Fruit fly (Drosophila melanogaster): ENCODE measurements around the gene CG5676.
A peak's percentile ranks its signal among the peaks of the same experiment; 100 is the strongest.

CG5676 gene

DNA sequence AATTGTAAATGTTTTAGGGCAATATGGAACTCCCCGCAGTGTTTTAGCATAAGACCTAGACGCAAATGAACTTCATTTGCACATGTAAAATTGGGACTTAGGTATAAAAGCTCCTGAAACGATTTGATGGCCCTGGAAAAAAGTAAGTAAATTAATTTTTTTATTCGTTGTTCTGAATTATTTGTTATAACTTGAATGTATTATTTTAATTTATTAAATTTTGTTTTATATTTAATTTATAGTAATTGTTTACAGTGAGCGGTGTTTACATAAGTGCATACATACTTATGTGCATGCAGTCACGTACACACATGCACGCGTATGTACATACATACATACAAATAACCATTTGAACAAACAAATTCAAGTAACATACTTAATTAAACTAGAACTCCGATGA is 20.7 kb upstream of the CG5676 start (continued):
- no peak for TF ChIP-seq pho (GFP tag; optimal IDR thresholded peaks at IDR 0.05)
- no peak for TF ChIP-seq Mad (GFP tag; optimal IDR thresholded peaks at IDR 0.05)
- no peak for TF ChIP-seq Abd-B (GFP tag; optimal IDR thresholded peaks at IDR 0.05)
- TF ChIP-seq Ets97D (GFP tag; optimal IDR thresholded peaks at IDR 0.05), result no peak
- TF ChIP-seq CG2202 (tag; optimal IDR thresholded peaks at IDR 0.05), result no peak
- TF ChIP-seq CG1603 (tag; optimal IDR thresholded peaks at IDR 0.05), result no peak
- no peak for TF ChIP-seq Mes4 (GFP tag; optimal IDR thresholded peaks at IDR 0.05)
- TF ChIP-seq TFAM (GFP tag; optimal IDR thresholded peaks at IDR 0.05), result no peak
- TF ChIP-seq CG9817 (tag; optimal IDR thresholded peaks at IDR 0.05), result no peak
- TF ChIP-seq BtbVII (GFP tag; optimal IDR thresholded peaks at IDR 0.05), result no peak
- no peak for TF ChIP-seq Hsf (GFP tag; optimal IDR thresholded peaks at IDR 0.05)
- TF ChIP-seq CG10654 (GFP tag; optimal IDR thresholded peaks at IDR 0.05), result no peak
- no peak for TF ChIP-seq Hey (tag; optimal IDR thresholded peaks at IDR 0.05)
- TF ChIP-seq CG18599 (GFP tag; optimal IDR thresholded peaks at IDR 0.05), result no peak
- TF ChIP-seq esg (GFP tag; conservative IDR thresholded peaks at IDR 0.05), result no peak
- TF ChIP-seq CG6254 (GFP tag; optimal IDR thresholded peaks at IDR 0.05), result peak; percentile 69
- TF ChIP-seq jing (GFP tag; optimal IDR thresholded peaks at IDR 0.05), result no peak
- TF ChIP-seq CG3281 (GFP tag; optimal IDR thresholded peaks at IDR 0.05), result no peak
- no peak for TF ChIP-seq repo (GFP tag; optimal IDR thresholded peaks at IDR 0.05)

DNA sequence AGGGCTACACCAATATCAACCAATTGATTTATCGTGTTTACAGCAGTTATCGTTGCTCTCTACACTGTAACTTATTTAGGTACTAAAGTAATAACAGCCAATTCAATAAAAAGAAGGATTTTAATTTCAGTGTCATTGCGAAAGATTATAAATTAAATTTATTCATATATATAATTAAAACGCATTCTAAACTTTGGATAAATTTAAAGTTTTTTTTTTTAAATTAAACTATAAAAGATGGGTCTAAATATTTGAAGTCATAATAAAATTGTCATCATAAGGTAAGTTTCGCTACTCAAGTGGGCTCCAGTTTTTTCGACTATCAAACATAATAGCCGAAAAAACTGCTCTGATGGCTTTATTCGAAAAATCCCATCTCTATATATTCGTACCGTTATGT is 16.5 kb upstream of the CG5676 start, which contains the start of gene trk:
trk (minus strand) TSS at position 101 of the 400 bp plus-strand sequence.
- no peak for TF ChIP-seq CTCF (GFP tag; optimal IDR thresholded peaks at IDR 0.05)
- no peak for TF ChIP-seq tup (GFP tag; optimal IDR thresholded peaks at IDR 0.05)
- no peak for TF ChIP-seq her (GFP tag; optimal IDR thresholded peaks at IDR 0.05)
- no peak for TF ChIP-seq Ptx1 (GFP tag; IDR thresholded peaks at IDR 0.05)
- no peak for TF ChIP-seq dan (GFP tag; IDR thresholded peaks at IDR 0.05)
- no peak for TF ChIP-seq Mad (GFP tag; optimal IDR thresholded peaks at IDR 0.05)
- no peak for TF ChIP-seq CG9876 (GFP tag; optimal IDR thresholded peaks at IDR 0.05)
- TF ChIP-seq Dfd (GFP tag; optimal IDR thresholded peaks at IDR 0.05), result no peak
- no peak for TF ChIP-seq danr (GFP tag; IDR thresholded peaks at IDR 0.05)
- no peak for TF ChIP-seq ab (GFP tag; optimal IDR thresholded peaks at IDR 0.05)
- no peak for TF ChIP-seq CG18764 (GFP tag; optimal IDR thresholded peaks at IDR 0.05)

DNA sequence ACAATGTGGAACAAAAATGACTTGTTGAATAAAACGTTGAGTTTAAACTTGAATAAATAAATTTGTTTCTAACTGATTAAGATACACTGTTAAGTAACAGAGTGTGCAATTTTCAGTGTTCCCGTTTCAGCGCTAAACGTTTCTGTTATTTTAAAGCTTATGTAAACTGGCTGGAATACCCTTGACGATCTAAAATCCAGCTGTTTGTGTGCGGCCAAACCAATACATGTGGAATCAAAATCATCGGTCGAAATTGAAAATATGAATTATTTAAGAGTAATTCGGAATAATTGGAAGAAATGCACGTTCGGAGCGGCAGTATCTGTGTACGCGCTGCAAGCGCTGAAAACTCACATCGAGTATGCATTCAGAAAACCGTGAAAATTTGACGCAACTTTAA is 14.2 kb upstream of the CG5676 start, which contains the start of gene Mulk:
Mulk (plus strand) TSS at position 198 of the 400 bp plus-strand sequence.
- peak; percentile 90 for TF ChIP-seq CG30020 (tag; optimal IDR thresholded peaks at IDR 0.05)
- TF ChIP-seq pfk (GFP tag; optimal IDR thresholded peaks at IDR 0.05), result peak; percentile 91
- TF ChIP-seq cg (GFP tag; optimal IDR thresholded peaks at IDR 0.05), result peak; percentile 72
- 0 out of 3 replicates have a peak, but pooled peaks have one; percentile 11 for TF ChIP-seq CG34422 (GFP tag; IDR thresholded peaks at IDR 0.05)
- TF ChIP-seq yki (optimal IDR thresholded peaks at IDR 0.05), result no peak
- peak in 1 of 2 experiments; percentile 81 for TF ChIP-seq Pdp1 (GFP tag; optimal IDR thresholded peaks at IDR 0.05)
- TF ChIP-seq Dll (GFP tag; IDR thresholded peaks at IDR 0.05; ENCODE audit: partially characterized antibody), result 0 out of 4 replicates have a peak, but pooled peaks have one; percentile 29
- TF ChIP-seq YL-1 (GFP tag; optimal IDR thresholded peaks at IDR 0.05), result peak; percentile 29
- no peak for TF ChIP-seq CG2875 (GFP tag; optimal IDR thresholded peaks at IDR 0.05)
- TF ChIP-seq dm (GFP tag; optimal IDR thresholded peaks at IDR 0.05), result peak; percentile 19
- no peak for TF ChIP-seq CG14860 (GFP tag; IDR thresholded peaks at IDR 0.05; ENCODE audit: partially characterized antibody)
- peak; percentile 14; the same call in 1 of the 3 replicates for TF ChIP-seq row (GFP tag; IDR thresholded peaks at IDR 0.05)
- TF ChIP-seq MESR4 (GFP tag; optimal IDR thresholded peaks at IDR 0.05), result peak; percentile 23
- TF ChIP-seq wek (GFP tag; optimal IDR thresholded peaks at IDR 0.05), result peak; percentile 98
- TF ChIP-seq pzg (GFP tag; optimal IDR thresholded peaks at IDR 0.05), result peak; percentile 31
- peak; percentile 5 for TF ChIP-seq CG4617 (GFP tag; optimal IDR thresholded peaks at IDR 0.05; ENCODE audit: borderline replicate concordance)
- peak in 1 of 2 experiments; percentile 40 for TF ChIP-seq eve (GFP tag; optimal IDR thresholded peaks at IDR 0.05)
- peak; percentile 36 for TF ChIP-seq stwl (tag; optimal IDR thresholded peaks at IDR 0.05)
- TF ChIP-seq gfzf (GFP tag; optimal IDR thresholded peaks at IDR 0.05), result peak; percentile 9
- TF ChIP-seq CG5180 (GFP tag; optimal IDR thresholded peaks at IDR 0.05), result peak; percentile 40
- peak; percentile 95 for TF ChIP-seq CG1603 (tag; optimal IDR thresholded peaks at IDR 0.05)
- TF ChIP-seq Mad (GFP tag; optimal IDR thresholded peaks at IDR 0.05), result no peak
- TF ChIP-seq hbn (GFP tag; IDR thresholded peaks at IDR 0.05; ENCODE audit: partially characterized antibody), result peak; percentile 36; the same call in 1 of the 2 replicates

Data from whole organism, embryonic.